Fruit fly (Drosophila melanogaster) whole organism, prepupa: ENCODE results near the gene CheB38b.

Experiments used
- Blimp-1 ChIP-seq: fragments of 200-800 bp; sonication (Bioruptor generic); optimal IDR thresholded peaks from 3 replicates; lab custom pipeline; 2017; ENCODE audit warnings: missing biosample characterization, missing genetic modification characterization, mild to moderate bottlenecking, moderate library complexity, missing genetic modification reagents
- CG10631 ChIP-seq: fragments of 200-800 bp; sonication (Bioruptor generic); optimal IDR thresholded peaks from 2 replicates; lab custom pipeline; 2016; ENCODE audit warnings: missing biosample characterization, missing genetic modification characterization
- CG10669 ChIP-seq: fragments of 200-800 bp; sonication (Bioruptor generic); optimal IDR thresholded peaks from 3 replicates; lab custom pipeline; 2018; ENCODE audit warnings: missing biosample characterization, mild to moderate bottlenecking, missing genetic modification characterization, moderate library complexity
- CG11294 ChIP-seq: fragments of 200-800 bp; sonication (Bioruptor generic); IDR thresholded peaks from 2 replicates; pipeline ENCODE4 v1.3.6; 2022; ENCODE audit warnings: missing biosample characterization, missing genetic modification characterization
- CG11762 ChIP-seq: fragments of 200-800 bp; sonication (Bioruptor generic); optimal IDR thresholded peaks from 3 replicates; lab custom pipeline; 2016; ENCODE audit warnings: missing biosample characterization, missing genetic modification characterization; ENCODE audit not compliant: insufficient read depth
- CG15336 ChIP-seq: fragments of 200-800 bp; sonication (Bioruptor generic); IDR thresholded peaks from 2 replicates; pipeline ENCODE4 v1.3.6; 2022; ENCODE audit warnings: missing biosample characterization, missing genetic modification characterization
- CG16779 ChIP-seq: fragments of 200-800 bp; sonication (Bioruptor generic); optimal IDR thresholded peaks from 3 replicates; lab custom pipeline; 2017; ENCODE audit warnings: missing biosample characterization, mild to moderate bottlenecking, missing genetic modification characterization
- CG32006 ChIP-seq: fragments of 200-800 bp; sonication (Bioruptor generic); optimal IDR thresholded peaks from 3 replicates; lab custom pipeline; 2017; ENCODE audit warnings: missing biosample characterization, mild to moderate bottlenecking, missing genetic modification characterization
- CG34406 ChIP-seq: fragments of 200-800 bp; sonication (Bioruptor generic); optimal IDR thresholded peaks from 3 replicates; lab custom pipeline; 2016; ENCODE audit warnings: missing biosample characterization, missing genetic modification characterization
- CG3919 ChIP-seq: fragments of 200-800 bp; sonication (Bioruptor generic); optimal IDR thresholded peaks from 3 replicates; lab custom pipeline; 2016; ENCODE audit warnings: missing biosample characterization, missing genetic modification characterization
- CG4318 ChIP-seq: fragments of 200-800 bp; sonication (Bioruptor generic); optimal IDR thresholded peaks from 3 replicates; lab custom pipeline; 2017; ENCODE audit warnings: missing biosample characterization, mild to moderate bottlenecking, missing genetic modification characterization
- CG6163 ChIP-seq: fragments of 200-800 bp; sonication (Bioruptor generic); IDR thresholded peaks from 3 replicates; pipeline ENCODE4 v1.3.6; 2022; ENCODE audit warnings: missing biosample characterization, missing genetic modification characterization
- CG6276 ChIP-seq: fragments of 200-800 bp; sonication (Bioruptor generic); optimal IDR thresholded peaks from 2 replicates; lab custom pipeline; 2017; ENCODE audit warnings: missing biosample characterization, mild to moderate bottlenecking, missing genetic modification characterization
- CG6792 ChIP-seq: fragments of 200-800 bp; sonication (Bioruptor generic); optimal IDR thresholded peaks from 3 replicates; lab custom pipeline; 2016; ENCODE audit warnings: missing biosample characterization, missing genetic modification characterization
- CG6854 ChIP-seq: fragments of 200-800 bp; sonication (Bioruptor generic); optimal IDR thresholded peaks from 2 replicates; lab custom pipeline; 2017; ENCODE audit warnings: missing biosample characterization, mild to moderate bottlenecking, missing genetic modification characterization
- CG8119 ChIP-seq: fragments of 200-800 bp; sonication (Bioruptor generic); IDR thresholded peaks from 3 replicates; pipeline ENCODE4 v1.3.6; 2022; ENCODE audit warnings: missing biosample characterization, missing genetic modification characterization
- CG8319 ChIP-seq: fragments of 200-800 bp; sonication (Bioruptor generic); optimal IDR thresholded peaks from 3 replicates; lab custom pipeline; 2016; ENCODE audit warnings: missing biosample characterization, missing genetic modification characterization
- CG9139 ChIP-seq: fragments of 200-800 bp; sonication (Bioruptor generic); optimal IDR thresholded peaks from 3 replicates; lab custom pipeline; 2017; ENCODE audit warnings: missing biosample characterization, mild to moderate bottlenecking, missing genetic modification characterization
- Eip75B ChIP-seq: fragments of 200-800 bp; sonication (Bioruptor generic); optimal IDR thresholded peaks from 3 replicates; lab custom pipeline; 2016; ENCODE audit warnings: missing biosample characterization, missing genetic modification characterization
- Eip78C ChIP-seq: fragments of 200-800 bp; sonication (Bioruptor generic); peaks from one replicate; lab custom pipeline; 2016; ENCODE audit warnings: missing biosample characterization, missing genetic modification characterization
- Eip93F ChIP-seq: fragments of 200-800 bp; sonication (Bioruptor generic); optimal IDR thresholded peaks from 2 replicates; lab custom pipeline; 2016; ENCODE audit warnings: missing biosample characterization, mild to moderate bottlenecking, missing genetic modification characterization
- Ets21C ChIP-seq: fragments of 200-800 bp; sonication (Bioruptor generic); optimal IDR thresholded peaks from 3 replicates; lab custom pipeline; 2016; ENCODE audit warnings: missing biosample characterization, missing genetic modification characterization
- Ets96B ChIP-seq: fragments of 200-800 bp; optimal IDR thresholded peaks from 2 replicates; lab custom pipeline; 2019; ENCODE audit warnings: missing biosample characterization, mild to moderate bottlenecking, missing genetic modification characterization, moderate library complexity
- Gug ChIP-seq: fragments of 200-800 bp; sonication (Bioruptor generic); IDR thresholded peaks from 2 replicates; pipeline ENCODE4 v1.3.6; 2022; ENCODE audit warnings: missing biosample characterization, missing genetic modification characterization
- Hr38 ChIP-seq: sonication (Bioruptor generic); optimal IDR thresholded peaks from 2 replicates; lab custom pipeline; 2016; ENCODE audit warnings: missing biosample characterization, missing genetic modification characterization
- Hr39 ChIP-seq: fragments of 200-800 bp; sonication (Bioruptor generic); optimal IDR thresholded peaks from 2 replicates; lab custom pipeline; 2016; ENCODE audit warnings: missing biosample characterization, missing genetic modification characterization
- Hr4 ChIP-seq: fragments of 200-800 bp; sonication (Bioruptor generic); optimal IDR thresholded peaks from 3 replicates; lab custom pipeline; 2016; ENCODE audit warnings: missing biosample characterization, missing genetic modification characterization
- Lpt ChIP-seq: fragments of 200-800 bp; sonication (Bioruptor generic); optimal IDR thresholded peaks from 3 replicates; lab custom pipeline; 2016; ENCODE audit warnings: missing biosample characterization, missing genetic modification characterization
- Met ChIP-seq: fragments of 200-800 bp; sonication (Bioruptor generic); optimal IDR thresholded peaks from 3 replicates; lab custom pipeline; 2016; ENCODE audit warnings: missing biosample characterization, missing genetic modification characterization
- OdsH ChIP-seq: fragments of 200-800 bp; sonication (Bioruptor generic); optimal IDR thresholded peaks from 3 replicates; lab custom pipeline; 2016; ENCODE audit warnings: missing biosample characterization, missing genetic modification characterization
- Smox ChIP-seq: fragments of 200-800 bp; sonication (Bioruptor generic); optimal IDR thresholded peaks from 3 replicates; lab custom pipeline; 2016; ENCODE audit warnings: missing biosample characterization, missing genetic modification characterization
- Sox14 ChIP-seq: fragments of 200-800 bp; sonication (Bioruptor generic); optimal IDR thresholded peaks from 3 replicates; lab custom pipeline; 2016; ENCODE audit warnings: missing biosample characterization, missing genetic modification characterization
- achi ChIP-seq: fragments of 200-800 bp; sonication (Bioruptor generic); optimal IDR thresholded peaks from 3 replicates; lab custom pipeline; 2016; ENCODE audit warnings: missing biosample characterization, missing genetic modification characterization
- eg ChIP-seq: fragments of 200-800 bp; sonication (Bioruptor generic); IDR thresholded peaks from 3 replicates; pipeline ENCODE4 v1.3.6; 2022; ENCODE audit warnings: missing biosample characterization, missing genetic modification characterization
- lz ChIP-seq: fragments of 200-800 bp; sonication (Bioruptor generic); optimal IDR thresholded peaks from 3 replicates; lab custom pipeline; 2016; ENCODE audit warnings: missing biosample characterization, missing genetic modification characterization
- spab ChIP-seq: fragments of 200-800 bp; sonication (Bioruptor generic); optimal IDR thresholded peaks from 2 replicates; lab custom pipeline; 2017; ENCODE audit warnings: missing biosample characterization, mild to moderate bottlenecking, missing genetic modification characterization, missing genetic modification reagents
- ss ChIP-seq, 2 experiments: fragments of 200-800 bp; sonication (Bioruptor generic); optimal IDR thresholded peaks; 2 replicates in 1 of 2; 3 replicates in 1 of 2; lab custom pipeline; 2017 to 2018; ENCODE audit warnings: mild to moderate bottlenecking in 2 of 2, missing biosample characterization in 2 of 2, missing genetic modification characterization in 2 of 2, moderate library complexity in 1 of 2

The CheB38b gene

DNA sequence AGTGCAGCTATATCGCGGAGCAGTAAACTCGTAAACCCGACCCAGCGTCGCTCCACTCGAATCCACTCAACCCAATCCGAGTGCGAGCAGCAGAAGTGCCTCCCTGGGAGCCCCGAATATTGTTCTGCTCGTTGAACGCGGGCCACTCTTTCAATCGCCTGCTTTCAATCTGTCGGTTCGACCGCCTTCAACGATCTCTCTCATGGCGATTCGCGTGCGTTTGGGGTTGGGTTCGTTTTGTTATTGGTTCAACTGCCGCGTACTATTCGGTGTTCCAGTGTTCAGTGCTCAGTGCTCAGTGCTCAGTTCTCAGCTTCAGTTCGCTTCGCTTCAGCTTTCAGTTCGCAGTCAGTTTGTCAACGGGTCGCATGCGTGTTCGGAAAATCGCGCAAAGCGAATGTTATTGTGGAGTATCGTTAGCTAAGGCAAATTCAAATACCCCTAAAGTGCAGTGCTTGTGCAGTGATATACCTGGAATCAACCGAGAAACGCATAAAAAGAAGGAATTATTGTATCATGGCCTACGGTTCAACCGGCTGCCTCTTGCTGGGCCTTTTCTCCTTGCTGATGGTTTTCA, 23.5 kb upstream of the CheB38b start, which contains the start of gene CG31676:
Gene CG31676, plus strand, starts transcription at position 289 of the 577 bp plus-strand sequence.
- TF ChIP-seq Ets21C (GFP tag; lab: Kevin White, UChicago) = no peak
- 0 out of 3 replicates have a peak, but pooled peaks have one; percentile 36 for TF ChIP-seq CG6163 (GFP tag; lab: Robert Waterston, UW)
- TF ChIP-seq eg (GFP tag; lab: Robert Waterston, UW) = peak; percentile 5; the same call in 1 of the 3 replicates
- TF ChIP-seq CG8119 (GFP tag; lab: Robert Waterston, UW) = 0 out of 3 replicates have a peak, but pooled peaks have one; percentile 19
- peak; percentile 73 for TF ChIP-seq Eip78C (GFP tag; lab: Kevin White, UChicago)

DNA sequence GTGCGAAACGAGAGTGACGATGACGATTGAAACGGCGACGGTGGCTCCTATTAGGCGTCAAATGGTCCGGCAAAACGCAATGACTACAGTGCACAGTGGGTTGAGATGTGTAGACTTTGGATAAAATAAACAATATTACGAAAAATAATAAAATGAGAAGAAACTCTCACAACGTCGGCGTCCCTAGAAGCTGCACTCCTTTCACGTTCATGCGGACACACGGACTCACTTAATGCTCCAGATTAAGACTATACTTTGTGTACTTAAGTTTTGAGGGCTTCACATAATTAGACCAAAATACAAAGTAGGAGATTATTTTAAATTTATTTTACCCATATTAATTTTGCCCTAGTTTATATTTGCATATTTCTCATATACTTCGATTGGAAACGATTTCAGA, 22.9 kb upstream of the CheB38b start:
- TF ChIP-seq Eip75B (GFP tag; lab: Kevin White, UChicago) (no peak), Gug (GFP tag; lab: Robert Waterston, UW) (peak; percentile 36; the same call in 1 of the 2 replicates), Smox (GFP tag; lab: Kevin White, UChicago) (no peak), CG34406 (GFP tag; lab: Kevin White, UChicago) (no peak), lz (GFP tag; lab: Kevin White, UChicago) (no peak), Hr38 (GFP tag; lab: Kevin White, UChicago) (no peak), CG15336 (no peak), Ets21C (GFP tag; lab: Kevin White, UChicago) (no peak), Sox14 (GFP tag; lab: Kevin White, UChicago) (no peak), Blimp-1 (GFP tag; lab: Kevin White, UChicago) (no peak), achi (GFP tag; lab: Kevin White, UChicago) (no peak), Lpt (GFP tag; lab: Kevin White, UChicago) (no peak), eg (GFP tag; lab: Robert Waterston, UW) (0 out of 3 replicates have a peak, but pooled peaks have one; percentile 40), CG6276 (GFP tag; lab: Kevin White, UChicago) (peak; percentile 82), CG11762 (GFP tag; lab: Kevin White, UChicago) (peak; percentile 23), CG6792 (GFP tag; lab: Kevin White, UChicago) (no peak), CG9139 (no peak), CG11294 (peak; percentile 48; the same call in 1 of the 2 replicates), CG6163 (GFP tag; lab: Robert Waterston, UW) (no peak), CG3919 (no peak), spab (GFP tag; lab: Kevin White, UChicago) (no peak), Hr39 (GFP tag; lab: Kevin White, UChicago) (no peak)

DNA sequence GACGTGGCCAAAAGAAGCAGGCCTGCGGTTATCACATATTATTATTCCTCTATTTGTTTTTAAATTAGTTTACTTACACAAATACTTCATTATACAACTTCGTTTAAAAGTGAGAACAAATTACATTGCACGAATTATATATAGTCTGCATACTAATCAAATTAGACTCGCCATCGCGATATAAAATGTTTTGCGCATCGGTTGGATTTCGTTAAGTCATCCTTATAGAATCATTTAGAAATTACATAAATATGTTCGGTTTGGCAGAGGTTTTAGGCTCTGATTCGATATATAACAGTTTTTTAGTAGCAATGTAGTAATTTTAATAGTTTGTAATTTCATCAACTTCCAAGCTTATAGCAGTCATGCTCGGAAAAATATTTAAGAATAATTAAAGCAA, 20.8 kb upstream of the CheB38b start, which contains the start of gene Spn38F:
Gene Spn38F, minus strand, starts transcription at position 101 of the 400 bp plus-strand sequence.
- TF ChIP-seq CG10669 (GFP tag; lab: Kevin White, UChicago) = no peak
- TF ChIP-seq CG4318 (GFP tag; lab: Kevin White, UChicago) = no peak
- no peak for TF ChIP-seq CG32006
- no peak for TF ChIP-seq Eip93F (GFP tag; lab: Kevin White, UChicago)
- no peak for TF ChIP-seq spab (GFP tag; lab: Kevin White, UChicago)
- TF ChIP-seq CG9139 = no peak
- TF ChIP-seq CG10631 (GFP tag; lab: Kevin White, UChicago) = no peak
- no peak for TF ChIP-seq Ets96B (tag; lab: Kevin White, UChicago)
- no peak for TF ChIP-seq Hr39 (GFP tag; lab: Kevin White, UChicago)
- TF ChIP-seq OdsH (GFP tag; lab: Kevin White, UChicago) = no peak
- no peak for TF ChIP-seq Eip75B (GFP tag; lab: Kevin White, UChicago)
- no peak for TF ChIP-seq CG6854
- TF ChIP-seq CG8319 (GFP tag; lab: Kevin White, UChicago) = no peak
- TF ChIP-seq CG16779 (tag; lab: Kevin White, UChicago) = no peak
- no peak for TF ChIP-seq Eip78C (GFP tag; lab: Kevin White, UChicago)
- TF ChIP-seq ss (GFP tag; optimal IDR thresholded peaks at IDR 0.05; lab: Kevin White, UChicago) = no peak
- TF ChIP-seq Hr38 (GFP tag; lab: Kevin White, UChicago) = no peak
- no peak for TF ChIP-seq Hr4
- no peak for TF ChIP-seq Met (GFP tag; lab: Kevin White, UChicago)
